Fruit fly (Drosophila melanogaster) whole organism, embryonic: ENCODE data around the gene SdicC.
A peak's percentile ranks its signal among the peaks of the same experiment; 100 is the strongest.

ENCODE experiments used
- Ada2b ChIP-seq: fragments of 200-800 bp; sonication (Bioruptor generic); IDR thresholded peaks from 2 replicates; pipeline ENCODE4 v1.3.6; 2022; ENCODE audit warnings: missing biosample characterization, missing genetic modification characterization
- CG10274 ChIP-seq: fragments of 200-800 bp; sonication (Bioruptor generic); optimal IDR thresholded peaks from 3 replicates; lab custom pipeline; 2017; ENCODE audit warnings: missing biosample characterization, mild to moderate bottlenecking, missing genetic modification characterization
- CG12155 ChIP-seq: fragments of 200-800 bp; sonication (Bioruptor generic); optimal IDR thresholded peaks from 3 replicates; lab custom pipeline; 2016; ENCODE audit warnings: missing biosample characterization, missing genetic modification characterization
- CG12659 ChIP-seq: fragments of 200-800 bp; sonication (Bioruptor generic); optimal IDR thresholded peaks from 3 replicates; lab custom pipeline; 2017; ENCODE audit warnings: mild to moderate bottlenecking, missing biosample characterization, missing genetic modification reagents, missing genetic modification characterization
- CG13296 ChIP-seq: fragments of 200-800 bp; sonication (Bioruptor generic); optimal IDR thresholded peaks from 3 replicates; lab custom pipeline; 2018; ENCODE audit warnings: missing biosample characterization, mild to moderate bottlenecking, missing genetic modification characterization
- CG14014 ChIP-seq: fragments of 200-800 bp; sonication (Bioruptor generic); IDR thresholded peaks from 2 replicates; pipeline ENCODE4 v1.3.6; 2022; ENCODE audit warnings: missing biosample characterization, missing genetic modification characterization
- CG17361 ChIP-seq: fragments of 200-800 bp; sonication (Bioruptor generic); IDR thresholded peaks from 3 replicates; pipeline ENCODE4 v1.3.6; 2022; ENCODE audit warnings: missing biosample characterization, missing genetic modification characterization
- CG17568 ChIP-seq: fragments of 200-800 bp; sonication (Bioruptor generic); optimal IDR thresholded peaks from 2 replicates; lab custom pipeline; 2018; ENCODE audit warnings: missing biosample characterization, mild to moderate bottlenecking, missing genetic modification characterization, moderate library complexity
- CG4404 ChIP-seq: fragments of 200-800 bp; sonication (Bioruptor generic); IDR thresholded peaks from 2 replicates; pipeline ENCODE4 v1.3.6; 2022; ENCODE audit warnings: missing biosample characterization, missing genetic modification characterization
- CG7556 ChIP-seq: fragments of 200-800 bp; sonication (Bioruptor generic); optimal IDR thresholded peaks from 2 replicates; lab custom pipeline; 2017; ENCODE audit warnings: missing biosample characterization, mild to moderate bottlenecking, missing genetic modification characterization
- CG7928 ChIP-seq: fragments of 200-800 bp; sonication (Bioruptor generic); optimal IDR thresholded peaks from 2 replicates; lab custom pipeline; 2017; ENCODE audit warnings: missing biosample characterization, mild to moderate bottlenecking, missing genetic modification characterization
- CG8290 ChIP-seq, 3 experiments: fragments of 200-800 bp; sonication (Bioruptor generic); optimal IDR thresholded peaks; 2 replicates each; lab custom pipeline; 2016 to 2019; ENCODE audit warnings: missing biosample characterization in 3 of 3, missing genetic modification characterization in 3 of 3, mild to moderate bottlenecking in 2 of 3, moderate library complexity in 1 of 3
- CG8944 ChIP-seq: fragments of 200-800 bp; sonication (Bioruptor generic); optimal IDR thresholded peaks from 3 replicates; lab custom pipeline; 2016; ENCODE audit warnings: missing biosample characterization, missing genetic modification characterization
- CHES-1-like ChIP-seq: fragments of 200-800 bp; sonication (Bioruptor generic); optimal IDR thresholded peaks from 2 replicates; lab custom pipeline; 2016; ENCODE audit warnings: missing biosample characterization, missing genetic modification characterization
- Camta ChIP-seq: fragments of 200-800 bp; sonication (Bioruptor generic); optimal IDR thresholded peaks from 2 replicates; lab custom pipeline; 2016; ENCODE audit warnings: missing biosample characterization, missing genetic modification characterization
- Doc3 ChIP-seq: fragments of 200-800 bp; sonication (Bioruptor generic); IDR thresholded peaks from 3 replicates; pipeline ENCODE4 v1.3.6; 2022; ENCODE audit warnings: missing biosample characterization, missing genetic modification characterization; ENCODE audit not compliant: partially characterized antibody
- Dref ChIP-seq: fragments of 200-800 bp; sonication (Bioruptor generic); IDR thresholded peaks from 2 replicates; pipeline ENCODE4 v1.3.6; 2022; ENCODE audit warnings: missing biosample characterization, missing genetic modification characterization
- ERR ChIP-seq: fragments of 200-800 bp; sonication (Bioruptor generic); optimal IDR thresholded peaks from 2 replicates; lab custom pipeline; 2016; ENCODE audit warnings: missing biosample characterization, missing genetic modification characterization
- Fer2 ChIP-seq: fragments of 200-800 bp; sonication (Bioruptor generic); optimal IDR thresholded peaks from 2 replicates; lab custom pipeline; 2018; ENCODE audit warnings: missing biosample characterization, mild to moderate bottlenecking, missing genetic modification characterization, moderate library complexity
- HLH3B ChIP-seq: fragments of 200-800 bp; sonication (Bioruptor generic); IDR thresholded peaks from 2 replicates; pipeline ENCODE4 v1.3.6; 2022; ENCODE audit warnings: missing biosample characterization, missing genetic modification characterization
- Hmr ChIP-seq: fragments of 200-800 bp; sonication (Bioruptor generic); optimal IDR thresholded peaks from 3 replicates; lab custom pipeline; 2017; ENCODE audit warnings: mild to moderate bottlenecking, missing biosample characterization, missing genetic modification reagents, missing genetic modification characterization
- Kr ChIP-seq: fragments of 200-800 bp; sonication (Bioruptor generic); optimal IDR thresholded peaks from 2 replicates; lab custom pipeline; 2017; ENCODE audit warnings: missing biosample characterization, mild to moderate bottlenecking, missing genetic modification characterization
- NC2α ChIP-seq: fragments of 200-800 bp; sonication (Bioruptor generic); optimal IDR thresholded peaks from 2 replicates; lab custom pipeline; 2016; ENCODE audit warnings: missing biosample characterization, missing genetic modification characterization
- Nf-YA ChIP-seq: fragments of 200-800 bp; sonication (Bioruptor generic); IDR thresholded peaks from 2 replicates; pipeline ENCODE4 v1.3.6; 2022; ENCODE audit warnings: missing biosample characterization, missing genetic modification characterization
- NfI ChIP-seq: fragments of 200-800 bp; sonication (Bioruptor generic); optimal IDR thresholded peaks from 3 replicates; lab custom pipeline; 2018; ENCODE audit warnings: missing biosample characterization, mild to moderate bottlenecking, missing genetic modification characterization, moderate library complexity
- Poxn ChIP-seq: fragments of 200-800 bp; sonication (Bioruptor generic); IDR thresholded peaks from 2 replicates; pipeline ENCODE4 v1.3.6; 2022; ENCODE audit warnings: missing biosample characterization, missing genetic modification characterization
- Sry-β ChIP-seq: fragments of 200-800 bp; sonication (Bioruptor generic); optimal IDR thresholded peaks from 2 replicates; lab custom pipeline; 2018; ENCODE audit warnings: missing biosample characterization, mild to moderate bottlenecking, missing genetic modification characterization, moderate library complexity
- Sry-δ ChIP-seq: fragments of 200-800 bp; sonication (Bioruptor generic); optimal IDR thresholded peaks from 2 replicates; lab custom pipeline; 2016; ENCODE audit warnings: missing biosample characterization, missing genetic modification characterization
- Stat92E ChIP-seq, 3 experiments: fragments of >200 bp in 2 of 3; fragments of 200-800 bp in 1 of 3; sonication (Bioruptor generic) in 1 of 3; optimal IDR thresholded peaks; 2 replicates each; lab custom pipeline; 2017 to 2019; ENCODE audit warnings: missing biosample characterization in 3 of 3, missing genetic modification characterization in 3 of 3, mild to moderate bottlenecking in 1 of 3, moderate library complexity in 1 of 3
- az2 ChIP-seq: fragments of 200-800 bp; sonication (Bioruptor generic); optimal IDR thresholded peaks from 3 replicates; lab custom pipeline; 2016; ENCODE audit warnings: missing biosample characterization, missing genetic modification characterization
- caup ChIP-seq: fragments of 200-800 bp; sonication (Bioruptor generic); optimal IDR thresholded peaks from 3 replicates; lab custom pipeline; 2017; ENCODE audit warnings: missing biosample characterization, mild to moderate bottlenecking, missing genetic modification characterization, moderate library complexity; ENCODE audit not compliant: severe bottlenecking
- cg ChIP-seq: fragments of 200-800 bp; sonication (Bioruptor generic); optimal IDR thresholded peaks from 3 replicates; lab custom pipeline; 2019; ENCODE audit warnings: missing biosample characterization, mild to moderate bottlenecking, missing genetic modification characterization, moderate library complexity
- crc ChIP-seq: fragments of 200-800 bp; sonication (Bioruptor generic); optimal IDR thresholded peaks from 2 replicates; lab custom pipeline; 2016; ENCODE audit warnings: missing biosample characterization, missing genetic modification characterization
- crp ChIP-seq, 2 experiments: fragments of 200-800 bp; sonication (Bioruptor generic); optimal IDR thresholded peaks; 2 replicates in 1 of 2; 3 replicates in 1 of 2; lab custom pipeline; 2017; ENCODE audit warnings: missing biosample characterization in 2 of 2, missing genetic modification characterization in 2 of 2, mild to moderate bottlenecking in 1 of 2, moderate library complexity in 1 of 2
- dati ChIP-seq: fragments of 200-800 bp; sonication (Bioruptor generic); IDR thresholded peaks from 2 replicates; pipeline ENCODE4 v1.3.6; 2022; ENCODE audit warnings: missing biosample characterization, missing genetic modification characterization
- dpn ChIP-seq, 2 experiments: fragments of 200-800 bp; sonication (Bioruptor generic); optimal IDR thresholded peaks; 3 replicates each; lab custom pipeline; 2016; ENCODE audit warnings: missing biosample characterization in 2 of 2, missing genetic modification characterization in 2 of 2
- dysf ChIP-seq: fragments of 200-800 bp; sonication (Bioruptor generic); IDR thresholded peaks from 3 replicates; pipeline ENCODE4 v1.3.6; 2022; ENCODE audit warnings: missing biosample characterization, missing genetic modification characterization
- gcm2 ChIP-seq: fragments of 200-800 bp; sonication (Bioruptor generic); optimal IDR thresholded peaks from 2 replicates; lab custom pipeline; 2016; ENCODE audit warnings: missing biosample characterization, missing genetic modification characterization
- kni ChIP-seq: fragments of 200-800 bp; sonication (Bioruptor generic); optimal IDR thresholded peaks from 3 replicates; lab custom pipeline; 2017; ENCODE audit warnings: mild to moderate bottlenecking, missing biosample characterization, missing genetic modification reagents, missing genetic modification characterization
- maf-S ChIP-seq: fragments of 200-800 bp; sonication (Bioruptor generic); optimal IDR thresholded peaks from 2 replicates; lab custom pipeline; 2016; ENCODE audit warnings: missing biosample characterization, missing genetic modification characterization
- pita ChIP-seq: fragments of 200-800 bp; sonication (Bioruptor generic); optimal IDR thresholded peaks from 2 replicates; lab custom pipeline; 2017; ENCODE audit warnings: missing biosample characterization, mild to moderate bottlenecking, missing genetic modification characterization
- ranshi ChIP-seq: fragments of 200-800 bp; sonication (Bioruptor generic); IDR thresholded peaks from 2 replicates; pipeline ENCODE4 v1.3.6; 2022; ENCODE audit warnings: missing biosample characterization, missing genetic modification characterization
- sc ChIP-seq, 3 experiments: fragments of >200 bp in 2 of 3; fragments of 200-800 bp in 1 of 3; sonication (Bioruptor generic) in 1 of 3; optimal IDR thresholded peaks; 2 replicates in 2 of 3; 3 replicates in 1 of 3; lab custom pipeline; 2017; ENCODE audit warnings: mild to moderate bottlenecking in 1 of 3, missing biosample characterization in 1 of 3, missing genetic modification characterization in 1 of 3, missing genetic modification reagents in 1 of 3
- scrt ChIP-seq: fragments of 200-800 bp; sonication (Bioruptor generic); optimal IDR thresholded peaks from 2 replicates; lab custom pipeline; 2018; ENCODE audit warnings: missing biosample characterization, mild to moderate bottlenecking, missing genetic modification characterization, moderate library complexity
- sima ChIP-seq: fragments of 200-800 bp; sonication (Bioruptor generic); optimal IDR thresholded peaks from 2 replicates; lab custom pipeline; 2016; ENCODE audit warnings: missing biosample characterization, missing genetic modification characterization
- tin ChIP-seq: fragments of 200-800 bp; sonication (Bioruptor generic); optimal IDR thresholded peaks from 3 replicates; lab custom pipeline; 2016; ENCODE audit warnings: missing biosample characterization, missing genetic modification characterization
- tio ChIP-seq: fragments of 200-800 bp; sonication (Bioruptor generic); optimal IDR thresholded peaks from 2 replicates; lab custom pipeline; 2017; ENCODE audit warnings: missing biosample characterization, missing genetic modification characterization, inconsistent platforms
- vvl ChIP-seq: fragments of 200-800 bp; sonication (Bioruptor generic); IDR thresholded peaks from 2 replicates; pipeline ENCODE4 v1.3.6; 2022; ENCODE audit warnings: missing biosample characterization, missing genetic modification characterization
- zfh2 ChIP-seq: fragments of 200-800 bp; sonication (Bioruptor generic); optimal IDR thresholded peaks from 2 replicates; lab custom pipeline; 2016; ENCODE audit warnings: missing biosample characterization, missing genetic modification characterization

The SdicC gene

dm6 chrX:20173464-20173995 lies 43.5 kb downstream of the SdicC start, which contains the start of gene AnxB10 (continued):
- TF ChIP-seq Hmr (GFP tag; lab: Kevin White, UChicago) = no peak
- no peak for TF ChIP-seq Kr (GFP tag; lab: Kevin White, UChicago)
- peak; percentile 14 for TF ChIP-seq CG10274 (GFP tag; lab: Kevin White, UChicago)
- peak; percentile 81 for TF ChIP-seq CG17361 (GFP tag; lab: Robert Waterston, UW)
- TF ChIP-seq dpn (GFP tag; optimal IDR thresholded peaks at IDR 0.05; lab: Kevin White, UChicago) = peak; percentile 40 to 44
- TF ChIP-seq vvl (GFP tag; lab: Robert Waterston, UW) = peak; percentile 58
- 0 out of 2 replicates have a peak, but pooled peaks have one; percentile 28 for TF ChIP-seq CG4404 (GFP tag; lab: Robert Waterston, UW)
- peak; percentile 47 for TF ChIP-seq CG8944 (GFP tag; lab: Kevin White, UChicago)
- no peak for TF ChIP-seq Stat92E (GFP tag; optimal IDR thresholded peaks at IDR 0.05; lab: Kevin White, UChicago)
- TF ChIP-seq kni = no peak
- TF ChIP-seq dati = no peak
- TF ChIP-seq NC2α = no peak
- TF ChIP-seq Camta = peak; percentile 24
- peak; percentile 73 for TF ChIP-seq dysf
- no peak for TF ChIP-seq CG8290 (GFP tag; optimal IDR thresholded peaks at IDR 0.05; lab: Kevin White, UChicago)
- no peak for TF ChIP-seq CG8290 (tag; optimal IDR thresholded peaks at IDR 0.05; lab: Kevin White, UChicago)
- no peak for TF ChIP-seq crc (GFP tag; lab: Kevin White, UChicago)
- TF ChIP-seq NfI = peak; percentile 37
- TF ChIP-seq Doc3 (GFP tag; lab: Robert Waterston, UW) = no peak
- TF ChIP-seq sima (GFP tag; lab: Kevin White, UChicago) = no peak
- no peak for TF ChIP-seq Poxn (GFP tag; lab: Robert Waterston, UW)
- no peak for TF ChIP-seq Sry-β (GFP tag; lab: Kevin White, UChicago)
- no peak for TF ChIP-seq tio
- no peak for TF ChIP-seq crp (GFP tag; optimal IDR thresholded peaks at IDR 0.05; lab: Kevin White, UChicago)
- TF ChIP-seq scrt (GFP tag; lab: Kevin White, UChicago) = peak; percentile 41
- TF ChIP-seq zfh2 (GFP tag; lab: Kevin White, UChicago) = peak; percentile 25
- peak; percentile 63 for TF ChIP-seq Ada2b (GFP tag; lab: Robert Waterston, UW)
- TF ChIP-seq CG12659 (GFP tag; lab: Kevin White, UChicago) = peak; percentile 46
- TF ChIP-seq cg (GFP tag; lab: Kevin White, UChicago) = no peak
- no peak for TF ChIP-seq gcm2 (GFP tag; lab: Kevin White, UChicago)
- peak; percentile 43 for TF ChIP-seq CG12155 (GFP tag; lab: Kevin White, UChicago)
- peak; percentile 58 for TF ChIP-seq CG7556 (GFP tag; lab: Kevin White, UChicago)
- TF ChIP-seq az2 (GFP tag; lab: Kevin White, UChicago) = peak; percentile 59
- TF ChIP-seq CG13296 (GFP tag; lab: Kevin White, UChicago) = peak; percentile 74
- no peak for TF ChIP-seq sc (optimal IDR thresholded peaks at IDR 0.05; lab: Kevin White, UChicago)
- TF ChIP-seq sc (GFP tag; optimal IDR thresholded peaks at IDR 0.05; lab: Kevin White, UChicago) = peak; percentile 20
- TF ChIP-seq Nf-YA (GFP tag; lab: Robert Waterston, UW) = no peak
- TF ChIP-seq tin (GFP tag; lab: Kevin White, UChicago) = peak; percentile 54
- peak; percentile 6 for TF ChIP-seq Fer2
- peak; percentile 54 for TF ChIP-seq caup (GFP tag; lab: Kevin White, UChicago)
- TF ChIP-seq pita (GFP tag; lab: Kevin White, UChicago) = no peak
- TF ChIP-seq Dref (GFP tag; lab: Robert Waterston, UW) = no peak
- 0 out of 2 replicates have a peak, but pooled peaks have one; percentile 25 for TF ChIP-seq CG14014 (GFP tag; lab: Robert Waterston, UW)
- TF ChIP-seq Sry-δ (GFP tag; lab: Kevin White, UChicago) = peak; percentile 25
- TF ChIP-seq ranshi = peak; percentile 34; the same call in 1 of the 2 replicates
- TF ChIP-seq HLH3B (GFP tag; lab: Robert Waterston, UW) = peak; percentile 56; the same call in 1 of the 2 replicates
- no peak for TF ChIP-seq CG7928
- peak; percentile 12 for TF ChIP-seq maf-S (GFP tag; lab: Kevin White, UChicago)
- TF ChIP-seq CHES-1-like (GFP tag; lab: Kevin White, UChicago) = peak; percentile 14
- no peak for TF ChIP-seq ERR
- no peak for TF ChIP-seq CG17568 (GFP tag; lab: Kevin White, UChicago)
